Worm (Caenorhabditis elegans): ENCODE results near the gene ule-3.

Gene ule-3

ce11 chrV:10776528-10777055 is 17.0 kb upstream of the ule-3 start, which contains the start of gene D1054.5:
TSS of gene D1054.5 (minus strand) at chrV:10776578.
- TF ChIP-seq elt-2 (tag; optimal IDR thresholded peaks at IDR 0.05) (peak; percentile 56), ama-1 (optimal IDR thresholded peaks at IDR 0.05) (no peak)

- TF ChIP-seq pqm-1 (tag; optimal IDR thresholded peaks at IDR 0.05) (no peak), hlh-15 (tag; optimal IDR thresholded peaks at IDR 0.05) (no peak), ref-2 (tag; optimal IDR thresholded peaks at IDR 0.05) (no peak), dve-1 (tag; optimal IDR thresholded peaks at IDR 0.05) (no peak), sdc-2 (tag; optimal IDR thresholded peaks at IDR 0.05) (no peak), ets-4 (tag; optimal IDR thresholded peaks at IDR 0.05) (no peak), pax-1 (tag; optimal IDR thresholded peaks at IDR 0.05) (no peak), pha-2 (tag; optimal IDR thresholded peaks at IDR 0.05) (no peak), lin-11 (tag; optimal IDR thresholded peaks at IDR 0.05) (no peak), che-1 (tag; optimal IDR thresholded peaks at IDR 0.05) (no peak), unc-3 (GFP tag; conservative IDR thresholded peaks at IDR 0.05) (no peak), unc-3 (tag; optimal IDR thresholded peaks at IDR 0.05) (no peak), ceh-45 (GFP tag; IDR thresholded peaks at IDR 0.05) (no peak), npax-4 (tag; optimal IDR thresholded peaks at IDR 0.05) (no peak), hlh-8 (tag; optimal IDR thresholded peaks at IDR 0.05) (no peak), syd-9 (tag; optimal IDR thresholded peaks at IDR 0.05) (no peak), ztf-16 (tag; optimal IDR thresholded peaks at IDR 0.05) (no peak)
Measured at ce11 chrV:10784011-10784410, 9.6 kb upstream of the ule-3 start, which contains the start of gene D1054.8. TSS of gene D1054.8 (plus strand) at chrV:10784311.

- TF ChIP-seq ceh-48 (tag; optimal IDR thresholded peaks at IDR 0.05) (no peak), sdc-2 (tag; optimal IDR thresholded peaks at IDR 0.05) (no peak), ahr-1 (tag; optimal IDR thresholded peaks at IDR 0.05) (no peak), ceh-18 (tag; optimal IDR thresholded peaks at IDR 0.05) (no peak)
Measured at ce11 chrV:10790921-10791320, 2.7 kb upstream of the ule-3 start, which contains the start of gene D1054.9. TSS of gene D1054.9 (minus strand) at chrV:10791057.

- TF ChIP-seq ceh-22 (tag; optimal IDR thresholded peaks at IDR 0.05): no peak
- no peak for TF ChIP-seq hlh-8 (tag; optimal IDR thresholded peaks at IDR 0.05)
- no peak for TF ChIP-seq tbx-7 (tag; optimal IDR thresholded peaks at IDR 0.05)
- TF ChIP-seq pha-4 (tag; optimal IDR thresholded peaks at IDR 0.05): no peak
Measured at ce11 chrV:10792775-10793174, 823 bp upstream of the ule-3 start, which contains the start of gene D1054.10. TSS of gene D1054.10 (minus strand) at chrV:10792875.

- TF ChIP-seq C08G9.2 (tag; optimal IDR thresholded peaks at IDR 0.05) (no peak), eyg-1 (tag; optimal IDR thresholded peaks at IDR 0.05) (no peak), unc-42 (tag; optimal IDR thresholded peaks at IDR 0.05) (no peak), ref-2 (tag; optimal IDR thresholded peaks at IDR 0.05) (no peak), pat-9 (tag; optimal IDR thresholded peaks at IDR 0.05) (no peak), pax-1 (tag; optimal IDR thresholded peaks at IDR 0.05) (no peak), fkh-10 (GFP tag; optimal IDR thresholded peaks at IDR 0.05) (no peak), hlh-30 (tag; optimal IDR thresholded peaks at IDR 0.05; ENCODE audit: insufficient read depth) (no peak), K02D7.2 (tag; optimal IDR thresholded peaks at IDR 0.05) (no peak), Y22D7AL.16 (tag; optimal IDR thresholded peaks at IDR 0.05) (no peak), elt-4 (tag; optimal IDR thresholded peaks at IDR 0.05) (no peak), che-1 (tag; optimal IDR thresholded peaks at IDR 0.05) (no peak), pros-1 (tag; optimal IDR thresholded peaks at IDR 0.05) (no peak), hlh-8 (tag; optimal IDR thresholded peaks at IDR 0.05) (no peak), ceh-6 (GFP tag; optimal IDR thresholded peaks at IDR 0.05) (no peak), ceh-31 (tag; optimal IDR thresholded peaks at IDR 0.05) (no peak), hlh-6 (tag; optimal IDR thresholded peaks at IDR 0.05) (no peak), sdc-2 (tag; optimal IDR thresholded peaks at IDR 0.05) (no peak)
Measured at ce11 chrV:10794463-10794862, 865 bp downstream of the ule-3 start.

Measured in whole organism, late embryonic.